Worm (Caenorhabditis elegans) whole organism, young adult: Measurements from ENCODE around the gene nspc-20.

Experiments
- F49E8.2 ChIP-seq: sonication (generic microtip); optimal IDR thresholded peaks from 3 replicates; lab custom pipeline; 2017; ENCODE audit warnings: missing genetic modification characterization, mild to moderate bottlenecking, missing compliant biosample characterization, antibody characterized with exemption, moderate library complexity; ENCODE audit not compliant: insufficient read depth
- athp-1 ChIP-seq: sonication (generic microtip); optimal IDR thresholded peaks from 2 replicates; lab custom pipeline; 2017; ENCODE audit warnings: mild to moderate bottlenecking, missing genetic modification characterization, missing compliant biosample characterization
- egrh-3 ChIP-seq: fragments of 200-800 bp; sonication (Bioruptor generic); IDR thresholded peaks from 2 replicates; pipeline ENCODE4 v1.3.6; 2022; ENCODE audit warnings: missing genetic modification reagents, missing genetic modification characterization, missing compliant biosample characterization
- him-1 ChIP-seq: sonication (generic microtip); optimal IDR thresholded peaks from 2 replicates; lab custom pipeline; 2016; ENCODE audit warnings: missing genotype, missing genetic modification reagents, missing genetic modification characterization, missing compliant biosample characterization
- hlh-12 ChIP-seq: sonication (generic microtip); optimal IDR thresholded peaks from 2 replicates; lab custom pipeline; 2016; ENCODE audit warnings: missing genetic modification characterization, missing compliant biosample characterization
- lin-35 ChIP-seq, 3 experiments: fragments of 150-350 bp in 2 of 3; sonication (generic microtip) in 1 of 3; optimal IDR thresholded peaks; 2 replicates each; lab custom pipeline; 2014 to 2018; ENCODE audit warnings: missing biosample characterization in 3 of 3, missing genetic modification characterization in 3 of 3, missing genetic modification reagents in 3 of 3
- nhr-120 ChIP-seq: fragments of 200-800 bp; sonication (Bioruptor generic); IDR thresholded peaks from 2 replicates; pipeline ENCODE4 v1.3.6; 2022; ENCODE audit warnings: missing genetic modification characterization, missing compliant biosample characterization
- rpc-1 ChIP-seq, 2 experiments: fragments of 150-350 bp in 1 of 2; sonication (generic microtip) in 1 of 2; optimal IDR thresholded peaks; 2 replicates each; lab custom pipeline; 2014 to 2018; ENCODE audit warnings: missing biosample characterization in 1 of 2, missing genetic modification characterization in 1 of 2, missing genetic modification reagents in 1 of 2, missing genotype in 1 of 2
- unc-62 ChIP-seq: fragments of 150-350 bp; optimal IDR thresholded peaks from 2 replicates; lab custom pipeline; 2014; ENCODE audit warnings: missing biosample characterization, missing genetic modification reagents, missing genetic modification characterization

DNA sequence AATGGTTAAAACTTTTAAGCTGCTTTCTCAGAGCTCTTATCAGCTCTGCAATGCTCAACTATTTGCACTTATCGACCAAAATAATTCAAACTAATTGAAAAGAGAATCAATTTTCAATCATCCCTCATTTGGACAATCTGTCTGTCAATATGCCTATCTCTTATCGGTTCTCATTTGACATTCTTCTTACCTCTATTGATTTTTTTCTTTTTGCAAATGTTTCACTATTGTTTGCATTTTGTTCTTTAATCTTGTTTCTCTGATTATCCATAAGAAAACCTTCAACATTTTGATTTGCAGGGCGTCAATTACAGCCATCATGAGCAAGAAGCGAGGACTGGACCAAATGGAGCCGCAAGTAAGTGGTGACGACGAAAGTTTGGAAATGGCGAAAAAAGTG lies 13.4 kb downstream of the nspc-20 start, which contains the start of gene D1025.10:
- no peak for TF ChIP-seq hlh-12 (tag; lab: Kevin White, UChicago)
- TF ChIP-seq egrh-3 = no peak
- TF ChIP-seq him-1 = no peak
- TF ChIP-seq unc-62 = no peak
- TF ChIP-seq athp-1 = no peak
- TF ChIP-seq rpc-1 (optimal IDR thresholded peaks at IDR 0.05; lab: Kevin White, UChicago) = no peak
- TF ChIP-seq rpc-1 (tag; optimal IDR thresholded peaks at IDR 0.05; lab: Kevin White, UChicago) = no peak
- no peak for TF ChIP-seq lin-35 (GFP tag; optimal IDR thresholded peaks at IDR 0.05; lab: Kevin White, UChicago)
- TF ChIP-seq nhr-120 (GFP tag; lab: Robert Waterston, UW) = no peak
- no peak for TF ChIP-seq F49E8.2 (tag; lab: Kevin White, UChicago)
